Worm (Caenorhabditis elegans): ENCODE results near the gene ssp-10.

The ssp-10 gene

DNA sequence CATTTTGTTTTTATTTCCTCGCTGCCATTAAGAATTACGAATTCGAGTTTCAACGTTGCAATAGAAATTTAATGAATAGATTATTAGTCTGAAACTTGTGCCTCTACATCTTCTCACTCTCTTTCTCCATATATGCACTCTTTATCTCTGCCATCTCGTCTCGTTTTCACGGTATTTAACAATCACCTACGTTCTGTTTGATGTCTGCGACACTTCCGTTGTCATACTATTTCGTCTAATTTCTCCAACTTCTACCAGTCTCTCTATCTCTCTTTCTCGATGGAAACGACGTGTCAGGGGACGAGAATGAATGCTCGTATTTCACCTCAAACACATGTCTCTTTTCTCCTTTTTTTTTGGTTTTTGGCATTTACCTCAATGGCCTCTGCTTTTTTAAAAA lies 23.0 kb upstream of the ssp-10 start (continued):
- TF ChIP-seq lin-35 (GFP tag; optimal IDR thresholded peaks at IDR 0.05) (peak; percentile 43 to 60), zag-1 (tag; optimal IDR thresholded peaks at IDR 0.05) (no peak), ceh-88 (GFP tag; IDR thresholded peaks at IDR 0.05) (no peak), tbx-2 (tag; optimal IDR thresholded peaks at IDR 0.05) (peak; percentile 39), isw-1 (GFP tag; IDR thresholded peaks at IDR 0.05) (no peak), nhr-85 (tag) (peak; percentile 86), efl-1 (optimal IDR thresholded peaks at IDR 0.05) (peak; percentile 63 to 75), efl-1 (GFP tag; optimal IDR thresholded peaks at IDR 0.05 in 1 of 2) (no peak), C16A3.4 (tag; optimal IDR thresholded peaks at IDR 0.05) (no peak), grh-1 (GFP tag; IDR thresholded peaks at IDR 0.05) (no peak; the same call in 1 of the 2 replicates), nhr-20 (tag; optimal IDR thresholded peaks at IDR 0.05) (peak; percentile 78), xbp-1 (tag; optimal IDR thresholded peaks at IDR 0.05) (peak; percentile 32), ceh-63 (GFP tag; optimal IDR thresholded peaks at IDR 0.05) (no peak), blmp-1 (tag; optimal IDR thresholded peaks at IDR 0.05) (peak; percentile 41), sup-37 (GFP tag; optimal IDR thresholded peaks at IDR 0.05) (no peak), swsn-7 (tag; optimal IDR thresholded peaks at IDR 0.05) (peak; percentile 39), lin-13 (GFP tag; optimal IDR thresholded peaks at IDR 0.05) (no peak), elt-3 (tag; optimal IDR thresholded peaks at IDR 0.05) (peak in 1 of 6 experiments; percentile 6), mdl-1 (tag; optimal IDR thresholded peaks at IDR 0.05) (peak in 1 of 2 experiments; percentile 54), fkh-4 (tag; optimal IDR thresholded peaks at IDR 0.05; ENCODE audit: borderline replicate concordance) (no peak), lin-14 (GFP tag; optimal IDR thresholded peaks at IDR 0.05) (peak; percentile 86), nhr-11 (tag; optimal IDR thresholded peaks at IDR 0.05) (no peak), vab-15 (tag; optimal IDR thresholded peaks at IDR 0.05) (no peak), hlh-17 (GFP tag; optimal IDR thresholded peaks at IDR 0.05; ENCODE audit: borderline replicate concordance) (no peak), pqm-1 (tag; optimal IDR thresholded peaks at IDR 0.05) (no peak), nhr-90 (tag; optimal IDR thresholded peaks at IDR 0.05; ENCODE audit: poor library complexity) (no peak), pag-3 (tag; optimal IDR thresholded peaks at IDR 0.05; ENCODE audit: borderline replicate concordance, insufficient read depth) (no peak), lir-3 (tag; optimal IDR thresholded peaks at IDR 0.05; ENCODE audit: poor library complexity) (peak; percentile 24), ceh-82 (tag; optimal IDR thresholded peaks at IDR 0.05) (peak in 2 of 3 experiments; percentile 26 to 40), mep-1 (tag; optimal IDR thresholded peaks at IDR 0.05) (peak; percentile 63)

- TF ChIP-seq mep-1 (tag; optimal IDR thresholded peaks at IDR 0.05) (peak; percentile 14), ztf-4 (tag; optimal IDR thresholded peaks at IDR 0.05) (no peak), fos-1 (tag; optimal IDR thresholded peaks at IDR 0.05) (no peak), elt-2 (tag; optimal IDR thresholded peaks at IDR 0.05) (peak; percentile 39), rnt-1 (tag; optimal IDR thresholded peaks at IDR 0.05) (peak; percentile 3), snu-23 (GFP tag; optimal IDR thresholded peaks at IDR 0.05) (peak; percentile 8), nhr-71 (tag; optimal IDR thresholded peaks at IDR 0.05) (peak; percentile 37), egl-13 (tag; optimal IDR thresholded peaks at IDR 0.05) (no peak), lin-35 (GFP tag; optimal IDR thresholded peaks at IDR 0.05) (peak in 1 of 2 experiments; percentile 26), efl-3 (GFP tag; optimal IDR thresholded peaks at IDR 0.05) (no peak), lin-14 (GFP tag; optimal IDR thresholded peaks at IDR 0.05) (peak; percentile 64), efl-1 (optimal IDR thresholded peaks at IDR 0.05) (no peak), efl-1 (GFP tag; optimal IDR thresholded peaks at IDR 0.05 in 1 of 2) (no peak), lsy-2 (tag; optimal IDR thresholded peaks at IDR 0.05) (peak in 1 of 2 experiments; percentile 11), lin-15B (tag; optimal IDR thresholded peaks at IDR 0.05) (no peak), ceh-82 (tag; optimal IDR thresholded peaks at IDR 0.05) (peak in 1 of 3 experiments; percentile 22)
Observed at ce11 chrIV:9872786-9873185, 22.0 kb upstream of the ssp-10 start.
